Worm (Caenorhabditis elegans) whole organism, late embryonic: ENCODE measurements around the gene C15C8.5.

Experiments
- ceh-45 ChIP-seq: fragments of 200-800 bp; sonication (Bioruptor generic); IDR thresholded peaks from 2 replicates; pipeline ENCODE4 v1.3.6; 2022; ENCODE audit warnings: missing genetic modification reagents, missing genetic modification characterization, missing compliant biosample characterization
- ceh-9 ChIP-seq: sonication (generic microtip); optimal IDR thresholded peaks from 2 replicates; lab custom pipeline; 2016; ENCODE audit warnings: mild to moderate bottlenecking, missing genetic modification characterization, inconsistent platforms, missing compliant biosample characterization
- tbx-2 ChIP-seq: sonication (generic microtip); optimal IDR thresholded peaks from 2 replicates; lab custom pipeline; 2016; ENCODE audit warnings: missing genetic modification characterization, missing compliant biosample characterization

DNA sequence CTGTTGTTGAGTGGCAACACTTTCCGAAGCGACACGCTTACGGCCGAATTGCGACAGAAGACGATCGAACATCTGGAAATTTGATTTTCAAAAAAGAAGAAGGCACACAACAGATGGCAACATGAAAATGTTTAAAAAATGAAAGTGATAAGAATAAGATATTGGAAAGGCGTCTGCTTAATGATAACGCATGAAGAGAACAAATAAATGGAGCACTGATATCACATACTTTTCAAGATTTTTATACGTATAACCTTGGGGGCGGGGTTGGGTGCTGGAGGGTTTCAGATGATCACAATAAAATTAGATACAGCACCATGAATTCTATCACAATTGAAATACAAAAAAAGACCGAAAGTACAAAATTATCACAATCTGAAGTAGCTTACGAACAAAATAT is 2.8 kb upstream of the C15C8.5 start, which contains the start of gene C15C8.7:
- TF ChIP-seq ceh-45 (GFP tag; lab: Robert Waterston, UW) (no peak), ceh-9 (no peak), tbx-2 (tag; lab: Kevin White, UChicago) (no peak)
